Fruit fly (Drosophila melanogaster) whole organism, embryonic: Measurements from ENCODE around the gene CG17202.

ENCODE experiments used
- Atf6 ChIP-seq: fragments of 200-800 bp; sonication (Bioruptor generic); IDR thresholded peaks from 2 replicates; pipeline ENCODE4 v1.3.6; 2022; ENCODE audit warnings: missing biosample characterization, missing genetic modification characterization
- CG10543 ChIP-seq: fragments of 200-800 bp; sonication (Bioruptor generic); optimal IDR thresholded peaks from 3 replicates; lab custom pipeline; 2017; ENCODE audit warnings: missing biosample characterization, mild to moderate bottlenecking, missing genetic modification characterization, moderate library complexity
- CG11093 ChIP-seq: fragments of 200-800 bp; sonication (Bioruptor generic); IDR thresholded peaks from 3 replicates; pipeline ENCODE4 v1.3.6; 2022; ENCODE audit warnings: missing biosample characterization, missing genetic modification characterization
- CG12071 ChIP-seq: fragments of 200-800 bp; sonication (Bioruptor generic); optimal IDR thresholded peaks from 3 replicates; lab custom pipeline; 2018; ENCODE audit warnings: missing biosample characterization, mild to moderate bottlenecking, missing genetic modification characterization
- CG12299 ChIP-seq: fragments of 200-800 bp; sonication (Bioruptor generic); optimal IDR thresholded peaks from 2 replicates; lab custom pipeline; 2018; ENCODE audit warnings: missing biosample characterization, mild to moderate bottlenecking, missing genetic modification characterization
- CG12942 ChIP-seq: fragments of 200-800 bp; sonication (Bioruptor generic); optimal IDR thresholded peaks from 3 replicates; lab custom pipeline; 2016; ENCODE audit warnings: missing biosample characterization, missing genetic modification characterization
- CG13123 ChIP-seq: fragments of 200-800 bp; sonication (Bioruptor generic); optimal IDR thresholded peaks from 2 replicates; lab custom pipeline; 2016; ENCODE audit warnings: missing biosample characterization, missing genetic modification characterization
- CG13287 ChIP-seq: fragments of 200-800 bp; sonication (Bioruptor generic); IDR thresholded peaks from 2 replicates; pipeline ENCODE4 v1.3.6; 2022; ENCODE audit warnings: missing biosample characterization, missing genetic modification characterization; ENCODE audit not compliant: partially characterized antibody
- CG13624 ChIP-seq: fragments of 200-800 bp; sonication (Bioruptor generic); optimal IDR thresholded peaks from 2 replicates; lab custom pipeline; 2016; ENCODE audit warnings: missing biosample characterization, missing genetic modification characterization
- CG15479 ChIP-seq: fragments of 200-800 bp; sonication (Bioruptor generic); optimal IDR thresholded peaks from 3 replicates; lab custom pipeline; 2019; ENCODE audit warnings: missing biosample characterization, mild to moderate bottlenecking, missing genetic modification characterization, moderate library complexity
- CG15514 ChIP-seq: fragments of 200-800 bp; sonication (Bioruptor generic); optimal IDR thresholded peaks from 3 replicates; lab custom pipeline; 2017; ENCODE audit warnings: missing biosample characterization, missing genetic modification characterization, mild to moderate bottlenecking, moderate library complexity, missing genetic modification reagents
- CG1647 ChIP-seq: fragments of 200-800 bp; sonication (Bioruptor generic); optimal IDR thresholded peaks from 3 replicates; lab custom pipeline; 2016; ENCODE audit warnings: missing biosample characterization, missing genetic modification characterization
- CG18476 ChIP-seq: fragments of 200-800 bp; sonication (Bioruptor generic); optimal IDR thresholded peaks from 2 replicates; lab custom pipeline; 2016; ENCODE audit warnings: missing biosample characterization, mild to moderate bottlenecking, missing genetic modification characterization
- CG3163 ChIP-seq: fragments of 200-800 bp; sonication (Bioruptor generic); optimal IDR thresholded peaks from 3 replicates; lab custom pipeline; 2016; ENCODE audit warnings: missing biosample characterization, missing genetic modification characterization
- CG32767 ChIP-seq: fragments of 200-800 bp; sonication (Bioruptor generic); IDR thresholded peaks from 2 replicates; pipeline ENCODE4 v1.3.6; 2022; ENCODE audit warnings: missing biosample characterization, missing genetic modification characterization
- CG34376 ChIP-seq: fragments of 200-800 bp; sonication (Bioruptor generic); optimal IDR thresholded peaks from 2 replicates; lab custom pipeline; 2018; ENCODE audit warnings: missing biosample characterization, mild to moderate bottlenecking, missing genetic modification characterization
- CG3838 ChIP-seq: fragments of 200-800 bp; sonication (Bioruptor generic); optimal IDR thresholded peaks from 3 replicates; lab custom pipeline; 2016; ENCODE audit warnings: missing biosample characterization, missing genetic modification characterization
- CG3995 ChIP-seq: fragments of 200-800 bp; sonication (Bioruptor generic); optimal IDR thresholded peaks from 3 replicates; lab custom pipeline; 2016; ENCODE audit warnings: missing biosample characterization, missing genetic modification characterization
- CG6813 ChIP-seq: fragments of 200-800 bp; sonication (Bioruptor generic); optimal IDR thresholded peaks from 2 replicates; lab custom pipeline; 2017; ENCODE audit warnings: missing biosample characterization, missing genetic modification characterization, mild to moderate bottlenecking, moderate library complexity, missing genetic modification reagents
- CG6854 ChIP-seq: fragments of 200-800 bp; sonication (Bioruptor generic); optimal IDR thresholded peaks from 3 replicates; lab custom pipeline; 2017; ENCODE audit warnings: missing biosample characterization, mild to moderate bottlenecking, missing genetic modification characterization
- CG7745 ChIP-seq: fragments of 200-800 bp; sonication (Bioruptor generic); optimal IDR thresholded peaks from 2 replicates; lab custom pipeline; 2018; ENCODE audit warnings: missing biosample characterization, mild to moderate bottlenecking, missing genetic modification characterization, moderate library complexity
- CG8281 ChIP-seq: fragments of 200-800 bp; sonication (Bioruptor generic); optimal IDR thresholded peaks from 2 replicates; lab custom pipeline; 2018; ENCODE audit warnings: missing biosample characterization, mild to moderate bottlenecking, missing genetic modification characterization, moderate library complexity
- CG8359 ChIP-seq: fragments of 200-800 bp; sonication (Bioruptor generic); optimal IDR thresholded peaks from 2 replicates; lab custom pipeline; 2017; ENCODE audit warnings: missing biosample characterization, mild to moderate bottlenecking, missing genetic modification characterization, borderline replicate concordance
- D19A ChIP-seq: fragments of 200-800 bp; optimal IDR thresholded peaks from 3 replicates; lab custom pipeline; 2019; ENCODE audit warnings: missing biosample characterization, mild to moderate bottlenecking, missing genetic modification characterization, moderate library complexity
- Ets65A ChIP-seq: fragments of 200-800 bp; sonication (Bioruptor generic); peaks from one replicate; lab custom pipeline; 2016; ENCODE audit warnings: missing biosample characterization, missing genetic modification characterization
- Optix ChIP-seq: fragments of 200-800 bp; sonication (Bioruptor generic); IDR thresholded peaks from 3 replicates; pipeline ENCODE4 v1.3.6; 2022; ENCODE audit warnings: missing biosample characterization, missing genetic modification characterization
- Poxn ChIP-seq: fragments of 200-800 bp; sonication (Bioruptor generic); IDR thresholded peaks from 2 replicates; pipeline ENCODE4 v1.3.6; 2022; ENCODE audit warnings: missing biosample characterization, missing genetic modification characterization
- Stat92E ChIP-seq, 3 experiments: fragments of >200 bp in 2 of 3; fragments of 200-800 bp in 1 of 3; sonication (Bioruptor generic) in 1 of 3; optimal IDR thresholded peaks; 2 replicates each; lab custom pipeline; 2017 to 2019; ENCODE audit warnings: missing biosample characterization in 3 of 3, missing genetic modification characterization in 3 of 3, mild to moderate bottlenecking in 1 of 3, moderate library complexity in 1 of 3
- Vsx1 ChIP-seq: fragments of 200-800 bp; sonication (Bioruptor generic); optimal IDR thresholded peaks from 2 replicates; lab custom pipeline; 2017; ENCODE audit warnings: missing biosample characterization, mild to moderate bottlenecking, missing genetic modification characterization, missing genetic modification reagents
- cas ChIP-seq: fragments of 200-800 bp; sonication (Bioruptor generic); IDR thresholded peaks from 2 replicates; pipeline ENCODE4 v1.3.6; 2022; ENCODE audit warnings: missing biosample characterization, missing genetic modification characterization
- chinmo ChIP-seq: fragments of 200-800 bp; sonication (Bioruptor generic); IDR thresholded peaks from 4 replicates; pipeline ENCODE4 v1.3.6; 2022; ENCODE audit warnings: missing biosample characterization, missing genetic modification characterization; ENCODE audit not compliant: partially characterized antibody
- chm ChIP-seq: fragments of 200-800 bp; sonication (Bioruptor generic); IDR thresholded peaks from 2 replicates; pipeline ENCODE4 v1.3.6; 2022; ENCODE audit warnings: missing biosample characterization, missing genetic modification characterization
- exex ChIP-seq: fragments of 200-800 bp; sonication (Bioruptor generic); optimal IDR thresholded peaks from 4 replicates; lab custom pipeline; 2018; ENCODE audit warnings: missing biosample characterization, mild to moderate bottlenecking, missing genetic modification characterization, moderate library complexity
- ftz-f1 ChIP-seq: fragments of 200-800 bp; sonication (Bioruptor generic); optimal IDR thresholded peaks from 2 replicates; lab custom pipeline; 2016; ENCODE audit warnings: missing biosample characterization, missing genetic modification characterization
- ham ChIP-seq: fragments of 200-800 bp; sonication (Bioruptor generic); IDR thresholded peaks from 2 replicates; pipeline ENCODE4 v1.3.6; 2022; ENCODE audit warnings: missing biosample characterization, missing genetic modification characterization
- kni ChIP-seq: fragments of 200-800 bp; sonication (Bioruptor generic); optimal IDR thresholded peaks from 3 replicates; lab custom pipeline; 2017; ENCODE audit warnings: mild to moderate bottlenecking, missing biosample characterization, missing genetic modification reagents, missing genetic modification characterization
- mirr ChIP-seq: fragments of 200-800 bp; sonication (Bioruptor generic); optimal IDR thresholded peaks from 3 replicates; lab custom pipeline; 2018; ENCODE audit warnings: missing biosample characterization, mild to moderate bottlenecking, missing genetic modification characterization
- nerfin-2 ChIP-seq: fragments of 200-800 bp; sonication (Bioruptor generic); IDR thresholded peaks from 2 replicates; pipeline ENCODE4 v1.3.6; 2022; ENCODE audit warnings: missing biosample characterization, missing genetic modification characterization; ENCODE audit not compliant: partially characterized antibody
- otp ChIP-seq: fragments of 200-800 bp; sonication (Bioruptor generic); IDR thresholded peaks from 3 replicates; pipeline ENCODE4, ENCODE4 v1.3.6; 2022; ENCODE audit warnings: missing biosample characterization, missing genetic modification characterization
- sens ChIP-seq: fragments of 200-800 bp; sonication (Bioruptor generic); peaks from one replicate; lab custom pipeline; 2016; ENCODE audit warnings: missing biosample characterization, missing genetic modification characterization
- sr ChIP-seq: fragments of 200-800 bp; sonication (Bioruptor generic); IDR thresholded peaks from 3 replicates; pipeline ENCODE4 v1.3.6; 2022; ENCODE audit warnings: missing biosample characterization, missing genetic modification characterization
- sug ChIP-seq: fragments of 200-800 bp; optimal IDR thresholded peaks from 2 replicates; lab custom pipeline; 2019; ENCODE audit warnings: missing biosample characterization, mild to moderate bottlenecking, missing genetic modification characterization, moderate library complexity
- tup ChIP-seq: fragments of 200-800 bp; sonication (Bioruptor generic); optimal IDR thresholded peaks from 2 replicates; lab custom pipeline; 2016; ENCODE audit warnings: missing biosample characterization, mild to moderate bottlenecking, missing genetic modification characterization, moderate library complexity
- zfh1 ChIP-seq: fragments of 200-800 bp; sonication (Bioruptor generic); IDR thresholded peaks from 3 replicates; pipeline ENCODE4 v1.3.6; 2022; ENCODE audit warnings: missing biosample characterization, missing genetic modification characterization

The CG17202 gene

dm6 chr3R:12386965-12387364 lies 35.6 kb upstream of the CG17202 start, which contains the start of gene CG33098:
Gene CG33098, plus strand, starts transcription at chr3R:12387188.
- peak; percentile 97 for TF ChIP-seq CG8359 (GFP tag; lab: Kevin White, UChicago)
- no peak for TF ChIP-seq sr (GFP tag; lab: Robert Waterston, UW)

- TF ChIP-seq Vsx1 (GFP tag; lab: Kevin White, UChicago) (no peak), Ets65A (GFP tag; lab: Kevin White, UChicago) (peak; percentile 29)
Measured at dm6 chr3R:12395880-12396279, 26.7 kb upstream of the CG17202 start, which contains the start of the genes CG10096 and CG10097. Gene CG10096, minus strand, starts transcription at chr3R:12395980. Gene CG10097, minus strand, starts transcription at chr3R:12395980.

dm6 chr3R:12398054-12398453 lies 24.5 kb upstream of the CG17202 start:
- TF ChIP-seq CG12299 (tag; lab: Kevin White, UChicago) (no peak), CG18476 (GFP tag; lab: Kevin White, UChicago) (peak; percentile 13), ftz-f1 (GFP tag; lab: Kevin White, UChicago) (no peak), CG15479 (GFP tag; lab: Kevin White, UChicago) (no peak), exex (tag; lab: Kevin White, UChicago) (peak; percentile 86), mirr (GFP tag; lab: Kevin White, UChicago) (peak; percentile 67), kni (GFP tag; lab: Kevin White, UChicago) (no peak), D19A (tag; lab: Kevin White, UChicago) (peak; percentile 17), zfh1 (GFP tag; lab: Robert Waterston, UW) (no peak), CG13624 (GFP tag; lab: Kevin White, UChicago) (no peak), CG7745 (tag; lab: Kevin White, UChicago) (peak; percentile 89), CG3163 (GFP tag; lab: Kevin White, UChicago) (no peak), CG12942 (GFP tag; lab: Kevin White, UChicago) (no peak), CG6813 (peak; percentile 0), CG34376 (GFP tag; lab: Kevin White, UChicago) (peak; percentile 18), CG11093 (no peak), CG6854 (GFP tag; lab: Kevin White, UChicago) (no peak)

- no peak for TF ChIP-seq otp
- peak; percentile 10 for TF ChIP-seq CG3838
- TF ChIP-seq CG32767: 0 out of 2 replicates have a peak, but pooled peaks have one; percentile 9
- TF ChIP-seq CG8281 (tag; lab: Kevin White, UChicago): peak; percentile 8
- TF ChIP-seq Stat92E (GFP tag; optimal IDR thresholded peaks at IDR 0.05; lab: Kevin White, UChicago): no peak
- 0 out of 4 replicates have a peak, but pooled peaks have one; percentile 43 for TF ChIP-seq chinmo
- no peak for TF ChIP-seq Optix (GFP tag; lab: Robert Waterston, UW)
- TF ChIP-seq tup (GFP tag; lab: Kevin White, UChicago): no peak
- TF ChIP-seq sens (GFP tag; lab: Kevin White, UChicago): peak; percentile 1
- TF ChIP-seq sug (tag; lab: Kevin White, UChicago): peak; percentile 2
- TF ChIP-seq ham: no peak
- peak; percentile 96 for TF ChIP-seq CG34376 (GFP tag; lab: Kevin White, UChicago)
- TF ChIP-seq Ets65A (GFP tag; lab: Kevin White, UChicago): peak; percentile 50
- TF ChIP-seq CG13287 (GFP tag; lab: Robert Waterston, UW): peak; percentile 25; the same call in 1 of the 2 replicates
- peak; percentile 19 for TF ChIP-seq CG12071 (GFP tag; lab: Kevin White, UChicago)
- 0 out of 2 replicates have a peak, but pooled peaks have one; percentile 7 for TF ChIP-seq Atf6 (GFP tag; lab: Robert Waterston, UW)
- peak; percentile 3 for TF ChIP-seq CG15514 (GFP tag; lab: Kevin White, UChicago)
- TF ChIP-seq CG13123 (GFP tag; lab: Kevin White, UChicago): no peak
- TF ChIP-seq chm (GFP tag; lab: Robert Waterston, UW): peak; percentile 43
- 0 out of 2 replicates have a peak, but pooled peaks have one; percentile 20 for TF ChIP-seq nerfin-2
- TF ChIP-seq cas: no peak
- TF ChIP-seq CG3995 (GFP tag; lab: Kevin White, UChicago): no peak
- peak; percentile 79 for TF ChIP-seq CG10543 (GFP tag; lab: Kevin White, UChicago)
- TF ChIP-seq CG1647 (GFP tag; lab: Kevin White, UChicago): no peak
- TF ChIP-seq Poxn (GFP tag; lab: Robert Waterston, UW): no peak
Measured at dm6 chr3R:12398620-12399247, 23.8 kb upstream of the CG17202 start, which contains the start of gene Cyp9f3. Gene Cyp9f3, minus strand, starts transcription at chr3R:12398929.
